Worm (Caenorhabditis elegans): ENCODE results near the gene C35D10.17.

C35D10.17 gene

DNA sequence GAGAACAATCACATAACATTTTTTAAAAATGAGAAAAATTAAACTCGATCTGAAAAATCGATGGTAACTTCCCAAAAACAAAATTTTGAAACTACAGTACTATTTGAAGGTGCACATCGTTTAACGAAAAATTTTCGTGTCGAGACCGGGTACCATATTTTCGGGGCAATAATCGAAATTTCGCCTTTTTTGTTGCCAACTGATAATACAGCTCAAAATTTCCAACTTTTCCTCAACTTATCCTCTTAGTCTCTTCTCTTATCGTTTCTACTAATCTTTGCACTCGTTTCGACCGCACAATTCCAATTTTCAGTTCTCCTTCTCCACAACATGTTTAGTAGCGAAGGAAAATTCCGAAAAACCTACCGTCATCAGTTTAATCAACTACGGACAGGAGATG is 40.0 kb downstream of the C35D10.17 start, which contains the start of gene rom-1:
TSS of gene rom-1 (plus strand) at position 301 of the 400 bp plus-strand sequence.
- TF ChIP-seq hmg-4 (GFP tag; optimal IDR thresholded peaks at IDR 0.05) (no peak), F13C5.2 (tag; optimal IDR thresholded peaks at IDR 0.05) (no peak), pes-1 (GFP tag; IDR thresholded peaks at IDR 0.05) (no peak), hmbx-1 (tag; optimal IDR thresholded peaks at IDR 0.05) (no peak), tra-4 (tag; optimal IDR thresholded peaks at IDR 0.05) (no peak), ceh-36 (tag; optimal IDR thresholded peaks at IDR 0.05) (no peak), scrt-1 (GFP tag; IDR thresholded peaks at IDR 0.05) (no peak), sea-1 (GFP tag; conservative IDR thresholded peaks at IDR 0.05) (no peak), flt-1 (GFP tag; IDR thresholded peaks at IDR 0.05) (no peak), hnd-1 (tag; optimal IDR thresholded peaks at IDR 0.05) (no peak), aly-1 (tag; optimal IDR thresholded peaks at IDR 0.05) (no peak), ceh-13 (GFP tag; optimal IDR thresholded peaks at IDR 0.05) (no peak), tbx-11 (GFP tag; IDR thresholded peaks at IDR 0.05) (no peak), ama-1 (optimal IDR thresholded peaks at IDR 0.05) (no peak), ets-7 (tag; optimal IDR thresholded peaks at IDR 0.05) (no peak), B0310.2 (tag; optimal IDR thresholded peaks at IDR 0.05) (no peak), tbx-37 (GFP tag; conservative IDR thresholded peaks at IDR 0.05) (no peak)

- TF ChIP-seq sea-1 (GFP tag; conservative IDR thresholded peaks at IDR 0.05) = no peak
- no peak for TF ChIP-seq flt-1 (GFP tag; IDR thresholded peaks at IDR 0.05)
- TF ChIP-seq tbx-37 (GFP tag; conservative IDR thresholded peaks at IDR 0.05) = no peak
- no peak for TF ChIP-seq tra-4 (tag; optimal IDR thresholded peaks at IDR 0.05)
- no peak for TF ChIP-seq aly-1 (tag; optimal IDR thresholded peaks at IDR 0.05)
- TF ChIP-seq ama-1 (optimal IDR thresholded peaks at IDR 0.05) = no peak
- TF ChIP-seq ceh-13 (GFP tag; optimal IDR thresholded peaks at IDR 0.05) = no peak
- TF ChIP-seq scrt-1 (GFP tag; IDR thresholded peaks at IDR 0.05) = no peak
- no peak for TF ChIP-seq ets-7 (tag; optimal IDR thresholded peaks at IDR 0.05)
- no peak for TF ChIP-seq B0310.2 (tag; optimal IDR thresholded peaks at IDR 0.05)
- TF ChIP-seq hmg-4 (GFP tag; optimal IDR thresholded peaks at IDR 0.05) = no peak
- no peak for TF ChIP-seq hnd-1 (tag; optimal IDR thresholded peaks at IDR 0.05)
- no peak for TF ChIP-seq pes-1 (GFP tag; IDR thresholded peaks at IDR 0.05)
- no peak for TF ChIP-seq tbx-11 (GFP tag; IDR thresholded peaks at IDR 0.05)
- TF ChIP-seq F13C5.2 (tag; optimal IDR thresholded peaks at IDR 0.05) = no peak
- TF ChIP-seq hmbx-1 (tag; optimal IDR thresholded peaks at IDR 0.05) = no peak
- TF ChIP-seq ceh-36 (tag; optimal IDR thresholded peaks at IDR 0.05) = no peak
Measured at ce11 chrIII:4909938-4910337, 43.1 kb downstream of the C35D10.17 start, which contains the start of gene F26F4.12. TSS of gene F26F4.12 (minus strand) at chrIII:4910038.

- TF ChIP-seq scrt-1 (GFP tag; IDR thresholded peaks at IDR 0.05) = no peak
Measured at ce11 chrIII:4910956-4911355, 44.1 kb downstream of the C35D10.17 start, which contains the start of gene F26F4.2. TSS of gene F26F4.2 (plus strand) at chrIII:4911256.

- TF ChIP-seq scrt-1 (GFP tag; IDR thresholded peaks at IDR 0.05) = no peak
- TF ChIP-seq aly-1 (tag; optimal IDR thresholded peaks at IDR 0.05) = no peak
- no peak for TF ChIP-seq ets-7 (tag; optimal IDR thresholded peaks at IDR 0.05)
- 0 out of 2 replicates have a peak, but pooled peaks have one; percentile 25 for TF ChIP-seq tbx-37 (GFP tag; conservative IDR thresholded peaks at IDR 0.05)
- no peak for TF ChIP-seq flt-1 (GFP tag; IDR thresholded peaks at IDR 0.05)
Measured at ce11 chrIII:4912317-4912716, 45.5 kb downstream of the C35D10.17 start, which contains the start of the genes F26F4.9 and cee-1. TSS of gene F26F4.9 (minus strand) at chrIII:4912521. TSS of gene cee-1 (plus strand) at chrIII:4912699.

DNA sequence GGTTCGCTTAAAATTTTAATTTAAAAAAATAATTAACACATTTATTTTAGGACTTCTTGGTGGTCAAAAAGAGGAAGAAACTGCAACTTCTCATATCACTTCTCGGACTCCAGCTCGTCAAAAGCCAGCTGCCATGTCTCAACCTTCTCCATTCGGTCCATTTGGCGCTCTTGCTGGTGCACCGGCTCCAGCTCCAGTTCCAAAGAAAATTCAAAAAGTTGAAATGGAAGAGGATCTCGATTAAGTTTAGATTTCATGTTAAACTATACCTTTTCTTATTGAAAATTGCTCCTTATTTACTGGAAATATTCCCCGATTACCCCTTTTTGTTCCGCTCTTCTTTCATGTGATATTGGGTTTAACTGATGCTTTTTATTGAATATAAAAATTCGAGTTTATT is 46.9 kb downstream of the C35D10.17 start:
- TF ChIP-seq pes-1 (GFP tag; IDR thresholded peaks at IDR 0.05) (no peak), aly-1 (tag; optimal IDR thresholded peaks at IDR 0.05) (no peak), ets-7 (tag; optimal IDR thresholded peaks at IDR 0.05) (no peak)
